Fruit fly (Drosophila melanogaster) whole organism, wandering third instar larva: Measurements from ENCODE around the gene CG11178.

Source experiments
- Abd-B ChIP-seq: fragments of >200 bp; optimal IDR thresholded peaks from 2 replicates; lab custom pipeline; 2017; ENCODE audit warnings: missing biosample characterization, missing genetic modification characterization
- Dif ChIP-seq: fragments of 200-275, 200-300 bp; sonication (Bioruptor generic); optimal IDR thresholded peaks from 2 replicates; lab custom pipeline; 2018; ENCODE audit warnings: missing biosample characterization, missing genetic modification characterization; ENCODE audit not compliant: partially characterized antibody
- Myc ChIP-seq: fragments of >200 bp; optimal IDR thresholded peaks from 2 replicates; lab custom pipeline; 2017
- OdsH ChIP-seq: fragments of 200-800 bp; sonication (Bioruptor generic); optimal IDR thresholded peaks from 2 replicates; lab custom pipeline; 2016; ENCODE audit warnings: missing biosample characterization, mild to moderate bottlenecking, missing genetic modification characterization
- br ChIP-seq: fragments of 200-800 bp; sonication (Bioruptor generic); optimal IDR thresholded peaks from 2 replicates; lab custom pipeline; 2016; ENCODE audit warnings: missing biosample characterization, missing genetic modification characterization
- dmrt93B ChIP-seq: fragments of 200-800 bp; sonication (Bioruptor generic); optimal IDR thresholded peaks from 2 replicates; lab custom pipeline; 2018; ENCODE audit warnings: missing biosample characterization, mild to moderate bottlenecking, missing genetic modification characterization
- lola ChIP-seq: fragments of >200 bp; optimal IDR thresholded peaks from 2 replicates; lab custom pipeline; 2017; ENCODE audit warnings: missing biosample characterization, missing genetic modification characterization
- psq ChIP-seq: fragments of 200-800 bp; sonication (Bioruptor generic); optimal IDR thresholded peaks from 3 replicates; lab custom pipeline; 2017; ENCODE audit warnings: missing biosample characterization, mild to moderate bottlenecking, missing genetic modification characterization, moderate library complexity

DNA sequence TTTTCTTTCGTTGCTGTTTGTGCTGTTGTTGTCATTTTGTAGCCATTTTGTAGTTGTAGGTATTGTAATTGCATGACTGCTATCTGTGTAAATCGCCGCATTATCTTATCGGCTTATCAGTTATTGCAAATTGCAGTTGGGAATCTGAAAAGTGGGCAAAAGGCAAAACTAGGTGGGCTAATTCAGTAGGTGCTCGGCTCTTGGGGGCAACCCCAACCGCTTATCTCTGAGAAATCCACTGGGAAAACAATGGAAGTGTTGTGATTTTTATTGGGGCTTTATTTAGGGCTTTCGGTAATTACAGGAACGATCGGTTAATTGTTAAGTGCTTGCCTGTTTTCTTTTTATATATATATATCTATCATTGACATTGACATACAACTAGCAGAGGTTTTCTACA, 45.7 kb downstream of the CG11178 start:
- TF ChIP-seq Myc (lab: Kevin White, UChicago), result no peak
- no peak for TF ChIP-seq lola
- TF ChIP-seq dmrt93B (GFP tag; lab: Kevin White, UChicago), result no peak
- TF ChIP-seq Abd-B, result no peak
- no peak for TF ChIP-seq OdsH
- no peak for TF ChIP-seq Dif
- no peak for TF ChIP-seq br
- no peak for TF ChIP-seq psq (GFP tag; lab: Kevin White, UChicago)
